Fruit fly (Drosophila melanogaster): ENCODE results near the gene BI-1.

Gene BI-1

dm6 chr3L:8329005-8329404, 20.3 kb upstream of the BI-1 start:
- TF ChIP-seq Sin3A (optimal IDR thresholded peaks at IDR 0.05) (no peak), ttk (optimal IDR thresholded peaks at IDR 0.05) (no peak), psq (optimal IDR thresholded peaks at IDR 0.05) (no peak), insv (optimal IDR thresholded peaks at IDR 0.05) (no peak), Myc (optimal IDR thresholded peaks at IDR 0.05) (no peak), h (optimal IDR thresholded peaks at IDR 0.05) (no peak)

dm6 chr3L:8328283-8328682, 19.5 kb upstream of the BI-1 start, which contains the start of gene CG34462:
TSS of gene CG34462 (plus strand) at chr3L:8328583.
- TF ChIP-seq psq (optimal IDR thresholded peaks at IDR 0.05) (no peak), Myc (optimal IDR thresholded peaks at IDR 0.05) (no peak), insv (optimal IDR thresholded peaks at IDR 0.05) (no peak)

dm6 chr3L:8325559-8325958, 16.8 kb upstream of the BI-1 start, which contains the start of gene CG34461:
TSS of gene CG34461 (plus strand) at chr3L:8325859.
- TF ChIP-seq Myc (optimal IDR thresholded peaks at IDR 0.05) (no peak), ttk (optimal IDR thresholded peaks at IDR 0.05) (no peak), h (optimal IDR thresholded peaks at IDR 0.05) (no peak), insv (optimal IDR thresholded peaks at IDR 0.05) (no peak), psq (optimal IDR thresholded peaks at IDR 0.05) (no peak), Sin3A (optimal IDR thresholded peaks at IDR 0.05) (no peak)

dm6 chr3L:8323817-8324216, 15.1 kb upstream of the BI-1 start:
- TF ChIP-seq Myc (optimal IDR thresholded peaks at IDR 0.05) = no peak
- TF ChIP-seq h (optimal IDR thresholded peaks at IDR 0.05) = no peak
- TF ChIP-seq psq (optimal IDR thresholded peaks at IDR 0.05) = no peak
- no peak for TF ChIP-seq insv (optimal IDR thresholded peaks at IDR 0.05)
- no peak for TF ChIP-seq Sin3A (optimal IDR thresholded peaks at IDR 0.05)
- TF ChIP-seq ttk (optimal IDR thresholded peaks at IDR 0.05) = no peak

dm6 chr3L:8320105-8320813, 11.5 kb upstream of the BI-1 start, which contains the start of gene CG13670:
TSS of gene CG13670 (plus strand) at chr3L:8320763.
- TF ChIP-seq Myc (optimal IDR thresholded peaks at IDR 0.05) (no peak), insv (optimal IDR thresholded peaks at IDR 0.05) (no peak)

dm6 chr3L:8318916-8319506, 10.3 kb upstream of the BI-1 start, which contains the start of gene CG43059:
TSS of gene CG43059 (minus strand) at chr3L:8318966.
- no peak for TF ChIP-seq ttk (optimal IDR thresholded peaks at IDR 0.05)
- TF ChIP-seq insv (optimal IDR thresholded peaks at IDR 0.05) = no peak
- no peak for TF ChIP-seq psq (optimal IDR thresholded peaks at IDR 0.05)
- no peak for TF ChIP-seq h (optimal IDR thresholded peaks at IDR 0.05)
- TF ChIP-seq Myc (optimal IDR thresholded peaks at IDR 0.05) = no peak
- no peak for TF ChIP-seq Sin3A (optimal IDR thresholded peaks at IDR 0.05)

- TF ChIP-seq h (optimal IDR thresholded peaks at IDR 0.05) = no peak
- TF ChIP-seq psq (optimal IDR thresholded peaks at IDR 0.05) = no peak
- no peak for TF ChIP-seq ttk (optimal IDR thresholded peaks at IDR 0.05)
- TF ChIP-seq insv (optimal IDR thresholded peaks at IDR 0.05) = no peak
- TF ChIP-seq Sin3A (optimal IDR thresholded peaks at IDR 0.05) = no peak
These were observed 6.5 kb upstream of the BI-1 start, which contains the start of gene Cpsf6 for dm6 chr3L:8315141-8315816. TSS of gene Cpsf6 (minus strand) at chr3L:8315502.

dm6 chr3L:8314788-8315140, 6.0 kb upstream of the BI-1 start:
- TF ChIP-seq ttk (optimal IDR thresholded peaks at IDR 0.05) (no peak), psq (optimal IDR thresholded peaks at IDR 0.05) (no peak), Myc (optimal IDR thresholded peaks at IDR 0.05) (no peak), insv (optimal IDR thresholded peaks at IDR 0.05) (no peak), Sin3A (optimal IDR thresholded peaks at IDR 0.05) (no peak), h (optimal IDR thresholded peaks at IDR 0.05) (no peak)

dm6 chr3L:8312290-8312689, 3.5 kb upstream of the BI-1 start:
- TF ChIP-seq psq (optimal IDR thresholded peaks at IDR 0.05) = no peak
- TF ChIP-seq Sin3A (optimal IDR thresholded peaks at IDR 0.05) = no peak
- TF ChIP-seq insv (optimal IDR thresholded peaks at IDR 0.05) = no peak
- no peak for TF ChIP-seq h (optimal IDR thresholded peaks at IDR 0.05)
- no peak for TF ChIP-seq Myc (optimal IDR thresholded peaks at IDR 0.05)
- no peak for TF ChIP-seq ttk (optimal IDR thresholded peaks at IDR 0.05)

dm6 chr3L:8306880-8307279, 1.9 kb downstream of the BI-1 start, which contains the start of gene Gr66a:
TSS of gene Gr66a (minus strand) at chr3L:8306980.
- TF ChIP-seq Sin3A (optimal IDR thresholded peaks at IDR 0.05) (no peak), h (optimal IDR thresholded peaks at IDR 0.05) (no peak), Myc (optimal IDR thresholded peaks at IDR 0.05) (no peak), insv (optimal IDR thresholded peaks at IDR 0.05) (no peak), psq (optimal IDR thresholded peaks at IDR 0.05) (no peak), ttk (optimal IDR thresholded peaks at IDR 0.05) (no peak)

- TF ChIP-seq insv (optimal IDR thresholded peaks at IDR 0.05) (no peak), Sin3A (optimal IDR thresholded peaks at IDR 0.05) (no peak), psq (optimal IDR thresholded peaks at IDR 0.05) (no peak)
These were observed 4.8 kb downstream of the BI-1 start, which contains the start of the genes CG7194 and Sbp2 for dm6 chr3L:8303912-8304311. TSS of gene CG7194 (minus strand) at chr3L:8304059. TSS of gene Sbp2 (plus strand) at chr3L:8304157.

All from Kc167 (cell line).